Fruit fly (Drosophila melanogaster): ENCODE data around the gene SA1.

SA1 gene

dm6 chr2L:6919203-6919849 is 30.9 kb upstream of the SA1 start:
- no peak for TF ChIP-seq h (GFP tag; optimal IDR thresholded peaks at IDR 0.05)
- TF ChIP-seq CrebA (GFP tag; optimal IDR thresholded peaks at IDR 0.05; ENCODE audit: borderline replicate concordance) = no peak
- TF ChIP-seq psq (GFP tag; optimal IDR thresholded peaks at IDR 0.05) = no peak
- TF ChIP-seq rgr (GFP tag; optimal IDR thresholded peaks at IDR 0.05) = no peak
- no peak for TF ChIP-seq Mio (GFP tag; optimal IDR thresholded peaks at IDR 0.05)
- no peak for TF ChIP-seq Vsx2 (GFP tag; optimal IDR thresholded peaks at IDR 0.05; ENCODE audit: partially characterized antibody)
- no peak for TF ChIP-seq CG9705 (GFP tag; optimal IDR thresholded peaks at IDR 0.05)
- TF ChIP-seq Myc (optimal IDR thresholded peaks at IDR 0.05) = peak; percentile 11
- no peak for TF ChIP-seq sage (GFP tag; optimal IDR thresholded peaks at IDR 0.05)
- TF ChIP-seq Hr78 (GFP tag; optimal IDR thresholded peaks at IDR 0.05) = no peak
- peak; percentile 72 for TF ChIP-seq woc (GFP tag; optimal IDR thresholded peaks at IDR 0.05)
- no peak for TF ChIP-seq sv (GFP tag; optimal IDR thresholded peaks at IDR 0.05)
- TF ChIP-seq Dif (GFP tag; optimal IDR thresholded peaks at IDR 0.05; ENCODE audit: partially characterized antibody) = no peak
- no peak for TF ChIP-seq dsf (GFP tag; optimal IDR thresholded peaks at IDR 0.05; ENCODE audit: borderline replicate concordance)
- no peak for TF ChIP-seq usp (GFP tag; optimal IDR thresholded peaks at IDR 0.05)
- TF ChIP-seq N (GFP tag; optimal IDR thresholded peaks at IDR 0.05) = no peak
- no peak for TF ChIP-seq br (GFP tag; optimal IDR thresholded peaks at IDR 0.05)
- peak; percentile 4 for TF ChIP-seq OdsH (GFP tag; optimal IDR thresholded peaks at IDR 0.05)
- TF ChIP-seq Hr83 (GFP tag; optimal IDR thresholded peaks at IDR 0.05; ENCODE audit: poor library complexity, severe bottlenecking) = no peak
- no peak for TF ChIP-seq Dfd (GFP tag; optimal IDR thresholded peaks at IDR 0.05)
- no peak for TF ChIP-seq pan (optimal IDR thresholded peaks at IDR 0.05)
- no peak for TF ChIP-seq jim (GFP tag; optimal IDR thresholded peaks at IDR 0.05)
- TF ChIP-seq foxo (GFP tag; optimal IDR thresholded peaks at IDR 0.05) = no peak
- no peak for TF ChIP-seq Sp1 (GFP tag; optimal IDR thresholded peaks at IDR 0.05)
- TF ChIP-seq Rel (GFP tag; optimal IDR thresholded peaks at IDR 0.05) = no peak
- no peak for TF ChIP-seq Rel (tag; optimal IDR thresholded peaks at IDR 0.05)
- TF ChIP-seq dl (GFP tag; optimal IDR thresholded peaks at IDR 0.05; ENCODE audit: insufficient read depth in 1 of 2, partially characterized antibody in 2 of 2) = no peak

dm6 chr2L:6919850-6920660 is 30.2 kb upstream of the SA1 start, which contains the start of gene x16:
TSS of gene x16 (minus strand) at chr2L:6920210.
- TF ChIP-seq Rel (GFP tag; optimal IDR thresholded peaks at IDR 0.05) (no peak), Rel (tag; optimal IDR thresholded peaks at IDR 0.05) (no peak), Myc (optimal IDR thresholded peaks at IDR 0.05) (peak; percentile 14), rgr (GFP tag; optimal IDR thresholded peaks at IDR 0.05) (peak; percentile 9)

- no peak for TF ChIP-seq dsf (GFP tag; optimal IDR thresholded peaks at IDR 0.05; ENCODE audit: borderline replicate concordance)
- TF ChIP-seq jim (GFP tag; optimal IDR thresholded peaks at IDR 0.05) = no peak
- no peak for TF ChIP-seq Mio (GFP tag; optimal IDR thresholded peaks at IDR 0.05)
- TF ChIP-seq rgr (GFP tag; optimal IDR thresholded peaks at IDR 0.05) = peak; percentile 1
- peak; percentile 45 for TF ChIP-seq Hr83 (GFP tag; optimal IDR thresholded peaks at IDR 0.05; ENCODE audit: poor library complexity, severe bottlenecking)
- TF ChIP-seq woc (GFP tag; optimal IDR thresholded peaks at IDR 0.05) = peak; percentile 6
- no peak for TF ChIP-seq h (GFP tag; optimal IDR thresholded peaks at IDR 0.05)
- peak; percentile 34 for TF ChIP-seq lola (GFP tag; optimal IDR thresholded peaks at IDR 0.05)
- TF ChIP-seq GATAd (GFP tag; optimal IDR thresholded peaks at IDR 0.05) = no peak
- no peak for TF ChIP-seq sage (GFP tag; optimal IDR thresholded peaks at IDR 0.05)
- TF ChIP-seq tai (GFP tag; optimal IDR thresholded peaks at IDR 0.05) = no peak
- no peak for TF ChIP-seq psq (GFP tag; optimal IDR thresholded peaks at IDR 0.05)
- peak; percentile 79 for TF ChIP-seq N (GFP tag; optimal IDR thresholded peaks at IDR 0.05)
- TF ChIP-seq ey (GFP tag; optimal IDR thresholded peaks at IDR 0.05) = no peak
These were observed 29.4 kb upstream of the SA1 start, which contains the start of gene Hrb27C for dm6 chr2L:6920661-6921359. TSS of gene Hrb27C (plus strand) at chr2L:6920704.

All from whole organism, wandering third instar larva.